Worm (Caenorhabditis elegans): ENCODE measurements around the gene clec-185.
"Not testable (repeated sequence)": the region's sequence is repeated elsewhere in the genome, so short reads cannot be mapped to it uniquely, and the experiment has no call there.

The clec-185 gene

DNA sequence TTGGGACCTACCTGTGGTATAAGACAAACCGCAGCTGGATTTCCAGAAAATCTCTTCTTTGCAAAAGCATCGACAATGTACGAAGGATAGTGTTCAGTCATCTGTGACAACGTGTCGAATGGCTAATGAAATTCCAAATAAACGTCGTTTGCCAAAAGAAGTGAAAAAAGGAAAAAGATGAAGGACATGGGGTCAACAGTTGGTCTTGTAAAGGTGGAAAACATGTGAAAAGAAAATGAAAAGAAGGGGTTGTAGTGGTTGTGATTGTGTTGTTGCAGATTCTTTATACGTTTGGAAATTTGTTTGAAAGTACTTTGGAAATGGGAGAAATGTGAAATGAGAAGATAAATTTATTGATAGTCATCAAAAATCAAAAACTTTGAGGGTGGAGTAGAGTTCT, 46.0 kb downstream of the clec-185 start, which contains the start of gene T04A11.4:
TSS of gene T04A11.4 (minus strand) at position 101 of the 400 bp plus-strand sequence.
- not testable (repeated sequence) for TF ChIP-seq pqm-1 (tag; optimal IDR thresholded peaks at IDR 0.05); hlh-30 (tag; optimal IDR thresholded peaks at IDR 0.05; ENCODE audit: insufficient read depth); Y22D7AL.16 (tag; optimal IDR thresholded peaks at IDR 0.05)

DNA sequence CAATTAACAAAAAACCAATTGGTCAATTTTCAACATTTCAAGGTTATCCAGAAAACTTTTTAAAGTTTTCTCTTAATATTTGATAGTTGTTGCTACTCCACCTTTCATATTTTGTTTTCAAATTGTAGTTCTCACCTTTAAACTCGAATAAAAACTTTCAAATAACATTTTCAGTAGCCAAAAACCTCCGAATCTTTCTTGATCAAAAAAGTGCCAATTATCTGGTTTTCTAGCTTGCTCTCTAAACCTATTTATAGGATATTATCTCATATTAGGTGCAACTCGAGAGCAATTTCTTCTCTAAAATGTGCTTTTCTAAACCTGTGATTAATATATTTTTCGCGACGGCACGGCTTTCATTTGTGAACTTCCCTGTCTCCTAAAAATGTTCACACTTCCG, 48.7 kb downstream of the clec-185 start, which contains the start of gene sru-26:
TSS of gene sru-26 (plus strand) at position 301 of the 400 bp plus-strand sequence.
- TF ChIP-seq ceh-22 (tag; optimal IDR thresholded peaks at IDR 0.05) (no peak), F13H6.1 (tag; optimal IDR thresholded peaks at IDR 0.05) (no peak), ceh-48 (tag; optimal IDR thresholded peaks at IDR 0.05) (no peak)

DNA sequence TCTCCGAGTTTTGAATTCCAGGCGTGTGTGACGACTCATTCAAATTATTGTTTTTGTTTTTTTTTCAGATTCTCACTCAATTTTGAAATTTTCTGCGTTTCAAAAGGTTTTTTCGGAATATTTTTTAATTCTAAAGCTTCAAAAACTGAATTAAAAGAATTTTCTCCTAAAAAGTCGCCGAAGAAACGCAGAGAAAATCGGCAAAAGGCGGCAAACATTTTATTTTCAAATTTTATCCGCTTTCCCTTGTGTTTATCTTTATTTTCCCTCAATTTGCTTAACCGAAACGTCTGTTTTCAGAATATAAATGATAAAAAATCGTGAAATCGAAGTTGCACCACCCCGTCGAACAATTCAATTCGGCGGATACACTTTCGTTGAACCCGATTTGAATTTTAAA, 52.0 kb downstream of the clec-185 start, which contains the start of gene him-6:
TSS of gene him-6 (plus strand) at position 301 of the 400 bp plus-strand sequence.
- TF ChIP-seq madf-2 (tag; optimal IDR thresholded peaks at IDR 0.05) (no peak), rnt-1 (tag; optimal IDR thresholded peaks at IDR 0.05) (no peak), hlh-30 (tag; optimal IDR thresholded peaks at IDR 0.05; ENCODE audit: insufficient read depth) (no peak), lin-11 (tag; optimal IDR thresholded peaks at IDR 0.05) (no peak), fkh-10 (GFP tag; optimal IDR thresholded peaks at IDR 0.05) (no peak), sox-4 (tag; optimal IDR thresholded peaks at IDR 0.05) (no peak), ceh-34 (tag; optimal IDR thresholded peaks at IDR 0.05) (no peak), ceh-22 (tag; optimal IDR thresholded peaks at IDR 0.05) (no peak)

Data from whole organism, late embryonic.